Fruit fly (Drosophila melanogaster) whole organism, embryonic: ENCODE measurements around the gene CG12009.

ENCODE experiments used
- B-H2 ChIP-seq: fragments of 200-800 bp; sonication (Bioruptor generic); optimal IDR thresholded peaks from 2 replicates; lab custom pipeline; 2018; ENCODE audit warnings: missing biosample characterization, mild to moderate bottlenecking, missing genetic modification characterization
- CG11723 ChIP-seq: fragments of 200-800 bp; sonication (Bioruptor generic); optimal IDR thresholded peaks from 2 replicates; lab custom pipeline; 2017; ENCODE audit warnings: missing biosample characterization, mild to moderate bottlenecking, missing genetic modification characterization
- CG12071 ChIP-seq: fragments of 200-800 bp; sonication (Bioruptor generic); optimal IDR thresholded peaks from 3 replicates; lab custom pipeline; 2018; ENCODE audit warnings: missing biosample characterization, mild to moderate bottlenecking, missing genetic modification characterization
- CG14014 ChIP-seq: fragments of 200-800 bp; sonication (Bioruptor generic); IDR thresholded peaks from 2 replicates; pipeline ENCODE4 v1.3.6; 2022; ENCODE audit warnings: missing biosample characterization, missing genetic modification characterization
- CG14050 ChIP-seq: fragments of 200-800 bp; sonication (Bioruptor generic); IDR thresholded peaks from 3 replicates; pipeline ENCODE4 v1.3.6; 2022; ENCODE audit warnings: missing biosample characterization, missing genetic modification characterization
- CG14965 ChIP-seq: fragments of 200-800 bp; sonication (Bioruptor generic); optimal IDR thresholded peaks from 2 replicates; lab custom pipeline; 2016; ENCODE audit warnings: missing biosample characterization, missing genetic modification characterization, borderline replicate concordance
- CG15011 ChIP-seq: fragments of 200-800 bp; sonication (Bioruptor generic); optimal IDR thresholded peaks from 3 replicates; lab custom pipeline; 2018; ENCODE audit warnings: missing biosample characterization, mild to moderate bottlenecking, missing genetic modification characterization
- CG17186 ChIP-seq: fragments of 200-800 bp; sonication (Bioruptor generic); optimal IDR thresholded peaks from 3 replicates; lab custom pipeline; 2017; ENCODE audit warnings: missing biosample characterization, missing genetic modification reagents, missing genetic modification characterization
- CG2116 ChIP-seq: fragments of 200-800 bp; sonication (Bioruptor generic); optimal IDR thresholded peaks from 3 replicates; lab custom pipeline; 2018; ENCODE audit warnings: missing biosample characterization, mild to moderate bottlenecking, missing genetic modification characterization
- CG33213 ChIP-seq: fragments of 200-800 bp; sonication (Bioruptor generic); optimal IDR thresholded peaks from 3 replicates; lab custom pipeline; 2016; ENCODE audit warnings: missing biosample characterization, missing genetic modification characterization
- CG33557 ChIP-seq: fragments of 200-800 bp; sonication (Bioruptor generic); optimal IDR thresholded peaks from 2 replicates; lab custom pipeline; 2019; ENCODE audit warnings: missing biosample characterization, mild to moderate bottlenecking, missing genetic modification characterization, moderate library complexity
- CG4617 ChIP-seq: fragments of 200-800 bp; sonication (Bioruptor generic); optimal IDR thresholded peaks from 3 replicates; lab custom pipeline; 2016; ENCODE audit warnings: missing biosample characterization, missing genetic modification characterization, borderline replicate concordance
- CG8089 ChIP-seq: fragments of 200-800 bp; sonication (Bioruptor generic); optimal IDR thresholded peaks from 3 replicates; lab custom pipeline; 2016; ENCODE audit warnings: missing biosample characterization, missing genetic modification characterization
- CG8924 ChIP-seq: fragments of 200-800 bp; optimal IDR thresholded peaks from 3 replicates; lab custom pipeline; 2019; ENCODE audit warnings: missing biosample characterization, mild to moderate bottlenecking, missing genetic modification characterization, moderate library complexity
- CG9727 ChIP-seq: fragments of 200-800 bp; sonication (Bioruptor generic); optimal IDR thresholded peaks from 3 replicates; lab custom pipeline; 2017; ENCODE audit warnings: missing biosample characterization, mild to moderate bottlenecking, missing genetic modification characterization
- Camta ChIP-seq: fragments of 200-800 bp; sonication (Bioruptor generic); optimal IDR thresholded peaks from 2 replicates; lab custom pipeline; 2016; ENCODE audit warnings: missing biosample characterization, missing genetic modification characterization
- Dad ChIP-seq: fragments of 200-800 bp; sonication (Bioruptor generic); optimal IDR thresholded peaks from 3 replicates; lab custom pipeline; 2016; ENCODE audit warnings: missing biosample characterization, missing genetic modification characterization
- Dip2 ChIP-seq: fragments of 200-800 bp; sonication (Bioruptor generic); IDR thresholded peaks from 2 replicates; pipeline ENCODE4 v1.3.6; 2022; ENCODE audit warnings: missing biosample characterization, missing genetic modification characterization
- Dp ChIP-seq: fragments of 200-800 bp; sonication (Bioruptor generic); optimal IDR thresholded peaks from 2 replicates; lab custom pipeline; 2018; ENCODE audit warnings: missing biosample characterization, mild to moderate bottlenecking, missing genetic modification characterization, moderate library complexity
- Gsc ChIP-seq: fragments of 200-800 bp; sonication (Bioruptor generic); IDR thresholded peaks from 2 replicates; pipeline ENCODE4 v1.3.6; 2022; ENCODE audit warnings: missing biosample characterization, missing genetic modification characterization
- HLH54F ChIP-seq: fragments of 200-800 bp; sonication (Bioruptor generic); optimal IDR thresholded peaks from 3 replicates; lab custom pipeline; 2016; ENCODE audit warnings: missing biosample characterization, missing genetic modification characterization
- Hr39 ChIP-seq: fragments of >200 bp; optimal IDR thresholded peaks from 2 replicates; lab custom pipeline; 2017
- Kr ChIP-seq: fragments of 200-800 bp; sonication (Bioruptor generic); optimal IDR thresholded peaks from 2 replicates; lab custom pipeline; 2017; ENCODE audit warnings: missing biosample characterization, mild to moderate bottlenecking, missing genetic modification characterization
- MTF-1 ChIP-seq: fragments of 200-800 bp; sonication (Bioruptor generic); optimal IDR thresholded peaks from 2 replicates; lab custom pipeline; 2018; ENCODE audit warnings: missing biosample characterization, mild to moderate bottlenecking, missing genetic modification characterization, borderline replicate concordance
- Six4 ChIP-seq: fragments of 200-800 bp; sonication (Bioruptor generic); optimal IDR thresholded peaks from 2 replicates; lab custom pipeline; 2016; ENCODE audit warnings: missing biosample characterization, missing genetic modification characterization
- Sry-β ChIP-seq: fragments of 200-800 bp; sonication (Bioruptor generic); optimal IDR thresholded peaks from 2 replicates; lab custom pipeline; 2018; ENCODE audit warnings: missing biosample characterization, mild to moderate bottlenecking, missing genetic modification characterization, moderate library complexity
- Usf ChIP-seq: fragments of 200-800 bp; sonication (Bioruptor generic); optimal IDR thresholded peaks from 2 replicates; lab custom pipeline; 2017; ENCODE audit warnings: missing genotype, missing biosample characterization, missing genetic modification characterization
- abd-A ChIP-seq: fragments of 200-800 bp; sonication (Bioruptor generic); optimal IDR thresholded peaks from 3 replicates; lab custom pipeline; 2019; ENCODE audit warnings: missing biosample characterization, mild to moderate bottlenecking, missing genetic modification characterization, moderate library complexity
- ara ChIP-seq: fragments of 200-800 bp; sonication (Bioruptor generic); IDR thresholded peaks from 2 replicates; pipeline ENCODE4 v1.3.6; 2022; ENCODE audit warnings: missing biosample characterization, missing genetic modification characterization
- cwo ChIP-seq: fragments of 200-800 bp; sonication (Bioruptor generic); optimal IDR thresholded peaks from 3 replicates; lab custom pipeline; 2017; ENCODE audit warnings: missing biosample characterization, missing genetic modification characterization, mild to moderate bottlenecking, moderate library complexity, missing genetic modification reagents
- danr ChIP-seq: fragments of 200-800 bp; sonication (Bioruptor generic); IDR thresholded peaks from 2 replicates; pipeline ENCODE4 v1.3.6; 2022; ENCODE audit warnings: missing biosample characterization, missing genetic modification characterization
- exex ChIP-seq: fragments of 200-800 bp; sonication (Bioruptor generic); optimal IDR thresholded peaks from 4 replicates; lab custom pipeline; 2018; ENCODE audit warnings: missing biosample characterization, mild to moderate bottlenecking, missing genetic modification characterization, moderate library complexity
- fu2 ChIP-seq: fragments of 200-800 bp; sonication (Bioruptor generic); optimal IDR thresholded peaks from 2 replicates; lab custom pipeline; 2016; ENCODE audit warnings: missing biosample characterization, missing genetic modification characterization
- gsb-n ChIP-seq: fragments of 200-800 bp; sonication (Bioruptor generic); optimal IDR thresholded peaks from 3 replicates; lab custom pipeline; 2018; ENCODE audit warnings: missing biosample characterization, mild to moderate bottlenecking, missing genetic modification characterization
- ham ChIP-seq: fragments of 200-800 bp; sonication (Bioruptor generic); IDR thresholded peaks from 2 replicates; pipeline ENCODE4 v1.3.6; 2022; ENCODE audit warnings: missing biosample characterization, missing genetic modification characterization
- hkb ChIP-seq, 2 experiments: fragments of 200-800 bp in 1 of 2; fragments of >200 bp in 1 of 2; sonication (Bioruptor generic) in 1 of 2; IDR thresholded peaks in 1 of 2; optimal IDR thresholded peaks in 1 of 2; 2 replicates each; pipeline versions ENCODE4 v1.3.6 to Lab custom; 2017 to 2022; ENCODE audit warnings: missing biosample characterization in 1 of 2, missing genetic modification characterization in 1 of 2
- kni ChIP-seq: fragments of 200-800 bp; sonication (Bioruptor generic); optimal IDR thresholded peaks from 3 replicates; lab custom pipeline; 2017; ENCODE audit warnings: mild to moderate bottlenecking, missing biosample characterization, missing genetic modification reagents, missing genetic modification characterization
- knrl ChIP-seq: fragments of 200-800 bp; sonication (Bioruptor generic); IDR thresholded peaks from 3 replicates; pipeline ENCODE4 v1.3.6; 2022; ENCODE audit warnings: missing biosample characterization, missing genetic modification characterization; ENCODE audit not compliant: partially characterized antibody
- lmd ChIP-seq: fragments of 200-800 bp; sonication (Bioruptor generic); IDR thresholded peaks from 2 replicates; pipeline ENCODE4 v1.3.6; 2022; ENCODE audit warnings: missing biosample characterization, missing genetic modification characterization
- otp ChIP-seq: fragments of 200-800 bp; sonication (Bioruptor generic); IDR thresholded peaks from 3 replicates; pipeline ENCODE4, ENCODE4 v1.3.6; 2022; ENCODE audit warnings: missing biosample characterization, missing genetic modification characterization
- pb ChIP-seq: fragments of 200-800 bp; sonication (Bioruptor generic); optimal IDR thresholded peaks from 3 replicates; lab custom pipeline; 2016; ENCODE audit warnings: missing biosample characterization, missing genetic modification characterization
- pita ChIP-seq: fragments of 200-800 bp; sonication (Bioruptor generic); optimal IDR thresholded peaks from 2 replicates; lab custom pipeline; 2017; ENCODE audit warnings: missing biosample characterization, mild to moderate bottlenecking, missing genetic modification characterization
- salm ChIP-seq: fragments of 200-800 bp; sonication (Bioruptor generic); optimal IDR thresholded peaks from 2 replicates; lab custom pipeline; 2018; ENCODE audit warnings: missing biosample characterization, mild to moderate bottlenecking, missing genetic modification characterization
- sens-2 ChIP-seq: fragments of 200-800 bp; sonication (Bioruptor generic); IDR thresholded peaks from 2 replicates; pipeline ENCODE4 v1.3.6; 2022; ENCODE audit warnings: missing biosample characterization, missing genetic modification characterization
- slbo ChIP-seq: fragments of 200-800 bp; sonication (Bioruptor generic); IDR thresholded peaks from 2 replicates; pipeline ENCODE4 v1.3.6; 2022; ENCODE audit warnings: missing biosample characterization, missing genetic modification characterization
- slp2 ChIP-seq: fragments of 200-800 bp; sonication (Bioruptor generic); optimal IDR thresholded peaks from 2 replicates; lab custom pipeline; 2016; ENCODE audit warnings: missing biosample characterization, missing genetic modification characterization
- sug ChIP-seq: fragments of 200-800 bp; optimal IDR thresholded peaks from 2 replicates; lab custom pipeline; 2019; ENCODE audit warnings: missing biosample characterization, mild to moderate bottlenecking, missing genetic modification characterization, moderate library complexity
- tio ChIP-seq: fragments of 200-800 bp; sonication (Bioruptor generic); optimal IDR thresholded peaks from 2 replicates; lab custom pipeline; 2017; ENCODE audit warnings: missing biosample characterization, missing genetic modification characterization, inconsistent platforms
- ttk ChIP-seq: fragments of 200-800 bp; sonication (Bioruptor generic); IDR thresholded peaks from 2 replicates; pipeline ENCODE4 v2.1.2; 2022; ENCODE audit warnings: missing biosample characterization, missing genetic modification characterization
- twi ChIP-seq: fragments of 200-800 bp; optimal IDR thresholded peaks from 2 replicates; lab custom pipeline; 2019; ENCODE audit warnings: missing biosample characterization, mild to moderate bottlenecking, missing genetic modification characterization, moderate library complexity
- tx ChIP-seq: fragments of 200-800 bp; sonication (Bioruptor generic); optimal IDR thresholded peaks from 2 replicates; lab custom pipeline; 2016; ENCODE audit warnings: missing biosample characterization, missing genetic modification characterization

CG12009 gene

dm6 chr3L:3303087-3303526 lies 11.8 kb downstream of the CG12009 start, which contains the start of gene CG14968 (continued):
- TF ChIP-seq abd-A (tag; lab: Kevin White, UChicago) (no peak), salm (tag; lab: Kevin White, UChicago) (peak; percentile 86), ara (GFP tag; lab: Robert Waterston, UW) (peak; percentile 95), Six4 (GFP tag; lab: Kevin White, UChicago) (peak; percentile 89), twi (tag; lab: Kevin White, UChicago) (peak; percentile 78), Camta (GFP tag; lab: Kevin White, UChicago) (peak; percentile 85), pita (GFP tag; lab: Kevin White, UChicago) (peak; percentile 26), tio (peak; percentile 84), cwo (peak; percentile 92), ham (GFP tag; lab: Robert Waterston, UW) (peak; percentile 81), kni (peak; percentile 30), CG4617 (peak; percentile 67), lmd (GFP tag; lab: Robert Waterston, UW) (peak; percentile 96), CG15011 (GFP tag; lab: Kevin White, UChicago) (peak; percentile 88), CG12071 (GFP tag; lab: Kevin White, UChicago) (peak; percentile 88), hkb (optimal IDR thresholded peaks at IDR 0.05; lab: Kevin White, UChicago) (no peak), hkb (GFP tag; IDR thresholded peaks at IDR 0.05; lab: Robert Waterston, UW) (peak; percentile 97), CG14965 (GFP tag; lab: Kevin White, UChicago) (no peak), danr (GFP tag; lab: Robert Waterston, UW) (peak; percentile 81), slp2 (GFP tag; lab: Kevin White, UChicago) (peak; percentile 70), tx (peak; percentile 48), CG8924 (tag; lab: Kevin White, UChicago) (peak; percentile 95), ttk (GFP tag; lab: Robert Waterston, UW) (peak; percentile 96), CG33213 (GFP tag; lab: Kevin White, UChicago) (peak; percentile 69), gsb-n (tag; lab: Kevin White, UChicago) (peak; percentile 74), Dp (GFP tag; lab: Kevin White, UChicago) (no peak), MTF-1 (peak; percentile 88), CG14014 (GFP tag; lab: Robert Waterston, UW) (peak; percentile 97), sens-2 (GFP tag; lab: Robert Waterston, UW) (peak; percentile 94), pb (GFP tag; lab: Kevin White, UChicago) (peak; percentile 37), CG17186 (GFP tag; lab: Kevin White, UChicago) (no peak), fu2 (GFP tag; lab: Kevin White, UChicago) (peak; percentile 57), otp (GFP tag; lab: Robert Waterston, UW) (peak; percentile 93), CG9727 (GFP tag; lab: Kevin White, UChicago) (peak; percentile 85), CG11723 (GFP tag; lab: Kevin White, UChicago) (peak; percentile 86), Dip2 (GFP tag; lab: Robert Waterston, UW) (no peak), Hr39 (no peak), Sry-β (GFP tag; lab: Kevin White, UChicago) (peak; percentile 93), HLH54F (GFP tag; lab: Kevin White, UChicago) (peak; percentile 77), Dad (GFP tag; lab: Kevin White, UChicago) (peak; percentile 86), Usf (GFP tag; lab: Kevin White, UChicago) (peak; percentile 76), knrl (no peak), CG2116 (GFP tag; lab: Kevin White, UChicago) (no peak), Kr (GFP tag; lab: Kevin White, UChicago) (no peak), exex (tag; lab: Kevin White, UChicago) (peak; percentile 73), Gsc (GFP tag; lab: Robert Waterston, UW) (peak; percentile 68), slbo (GFP tag; lab: Robert Waterston, UW) (peak; percentile 98), B-H2 (GFP tag; lab: Kevin White, UChicago) (peak; percentile 87), CG8089 (GFP tag; lab: Kevin White, UChicago) (peak; percentile 65), sug (peak; percentile 88), CG33557 (GFP tag; lab: Kevin White, UChicago) (peak; percentile 69), CG14050 (GFP tag; lab: Robert Waterston, UW) (peak; percentile 97)
